Worm (Caenorhabditis elegans) whole organism, L1 larva: ENCODE results near the gene B0001.3.

Source experiments
- aly-2 ChIP-seq: fragments of 150-350 bp; optimal IDR thresholded peaks from 2 replicates; lab custom pipeline; 2014; ENCODE audit warnings: missing biosample characterization, missing genetic modification characterization
- ceh-82 ChIP-seq, 3 experiments: fragments of 150-350 bp in 1 of 3; sonication (generic microtip) in 2 of 3; optimal IDR thresholded peaks; 2 replicates each; lab custom pipeline; 2014 to 2017; ENCODE audit warnings: missing biosample characterization in 3 of 3, missing genetic modification characterization in 3 of 3
- elt-3 ChIP-seq, 6 experiments: fragments of 150-350 bp in 1 of 6; sonication (generic microtip); optimal IDR thresholded peaks; 2 replicates each; lab custom pipeline; 2017 to 2018; ENCODE audit warnings: missing biosample characterization in 6 of 6, missing genetic modification characterization in 6 of 6, inconsistent platforms in 1 of 6
- lin-39 ChIP-seq: fragments of 150-350 bp; optimal IDR thresholded peaks from 2 replicates; lab custom pipeline; 2014; ENCODE audit warnings: missing biosample characterization, missing genetic modification reagents, missing genetic modification characterization
- lir-3 ChIP-seq: sonication (generic microtip); optimal IDR thresholded peaks from 2 replicates; lab custom pipeline; 2016; ENCODE audit warnings: mild to moderate bottlenecking, missing genetic modification characterization, moderate library complexity, missing compliant biosample characterization; ENCODE audit not compliant: poor library complexity
- unc-98 ChIP-seq: fragments of 200-800 bp; sonication (Bioruptor generic); IDR thresholded peaks from 2 replicates; pipeline ENCODE4 v1.3.6; 2022; ENCODE audit warnings: missing genetic modification characterization, missing compliant biosample characterization

- TF ChIP-seq aly-2 (tag; lab: Kevin White, UChicago) (no peak), lin-39 (tag; lab: Kevin White, UChicago) (no peak), unc-98 (GFP tag; lab: Robert Waterston, UW) (no peak), elt-3 (tag; optimal IDR thresholded peaks at IDR 0.05; lab: Kevin White, UChicago) (no peak), lir-3 (tag; lab: Kevin White, UChicago) (no peak), ceh-82 (tag; optimal IDR thresholded peaks at IDR 0.05; lab: Kevin White, UChicago) (no peak)
These were observed 16.3 kb downstream of the B0001.3 start, which contains the start of gene lin-24 for ce11 chrIV:12129204-12129603.
